Fruit fly (Drosophila melanogaster): ENCODE results near the gene CG17207.

CG17207 gene

DNA sequence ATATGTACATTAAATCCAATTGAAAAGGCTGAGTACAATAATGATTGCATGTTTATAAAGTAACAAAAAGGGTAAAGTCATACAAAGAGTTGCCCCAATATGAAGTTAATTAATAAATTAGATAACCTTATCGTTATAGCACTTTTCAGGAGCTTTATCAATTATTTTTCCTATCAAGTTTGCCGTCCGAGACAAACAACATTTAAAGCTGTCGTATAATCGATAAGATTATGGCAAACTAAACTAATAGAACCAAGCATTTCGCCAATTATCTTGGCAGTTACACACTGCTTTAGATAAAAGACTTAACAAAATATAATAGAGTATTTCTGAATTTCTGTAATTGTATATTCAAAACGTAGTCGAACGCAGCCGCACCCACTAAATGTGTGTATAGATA, 33.8 kb downstream of the CG17207 start:
- TF ChIP-seq sage (GFP tag; optimal IDR thresholded peaks at IDR 0.05): no peak
- no peak for TF ChIP-seq Vsx2 (GFP tag; optimal IDR thresholded peaks at IDR 0.05; ENCODE audit: partially characterized antibody)
- TF ChIP-seq fru (GFP tag; optimal IDR thresholded peaks at IDR 0.05): no peak
- no peak for TF ChIP-seq HLH106 (tag; optimal IDR thresholded peaks at IDR 0.05)
- TF ChIP-seq Mio (GFP tag; optimal IDR thresholded peaks at IDR 0.05): no peak
- TF ChIP-seq OdsH (GFP tag; optimal IDR thresholded peaks at IDR 0.05): no peak
- no peak for TF ChIP-seq N (GFP tag; optimal IDR thresholded peaks at IDR 0.05)
- no peak for TF ChIP-seq CG9705 (GFP tag; optimal IDR thresholded peaks at IDR 0.05)
- TF ChIP-seq rgr (GFP tag; optimal IDR thresholded peaks at IDR 0.05): no peak
- no peak for TF ChIP-seq Jra (GFP tag; optimal IDR thresholded peaks at IDR 0.05)
- TF ChIP-seq usp (GFP tag; optimal IDR thresholded peaks at IDR 0.05): no peak
- TF ChIP-seq Hnf4 (GFP tag; optimal IDR thresholded peaks at IDR 0.05): no peak

dm6 chr3R:12402935-12403334, 36.0 kb downstream of the CG17207 start:
- peak; percentile 88 for TF ChIP-seq dsf (GFP tag; optimal IDR thresholded peaks at IDR 0.05; ENCODE audit: borderline replicate concordance)
- no peak for TF ChIP-seq CrebA (GFP tag; optimal IDR thresholded peaks at IDR 0.05; ENCODE audit: borderline replicate concordance)
- TF ChIP-seq OdsH (GFP tag; optimal IDR thresholded peaks at IDR 0.05): peak; percentile 95
- TF ChIP-seq dl (GFP tag; optimal IDR thresholded peaks at IDR 0.05; ENCODE audit: insufficient read depth in 1 of 2, partially characterized antibody in 2 of 2): no peak
- TF ChIP-seq foxo (GFP tag; optimal IDR thresholded peaks at IDR 0.05): peak; percentile 89 to 96
- peak; percentile 86 for TF ChIP-seq woc (GFP tag; optimal IDR thresholded peaks at IDR 0.05)
- peak; percentile 84 for TF ChIP-seq psq (GFP tag; optimal IDR thresholded peaks at IDR 0.05)
- TF ChIP-seq CG32264 (GFP tag; optimal IDR thresholded peaks at IDR 0.05): peak; percentile 94
- no peak for TF ChIP-seq Dif (GFP tag; optimal IDR thresholded peaks at IDR 0.05; ENCODE audit: partially characterized antibody)
- TF ChIP-seq ey (GFP tag; optimal IDR thresholded peaks at IDR 0.05): peak; percentile 89
- TF ChIP-seq N (GFP tag; optimal IDR thresholded peaks at IDR 0.05): no peak
- no peak for TF ChIP-seq lola (GFP tag; optimal IDR thresholded peaks at IDR 0.05)
- TF ChIP-seq Myc (optimal IDR thresholded peaks at IDR 0.05): no peak
- peak; percentile 90 for TF ChIP-seq Rel (GFP tag; optimal IDR thresholded peaks at IDR 0.05)
- peak; percentile 93 for TF ChIP-seq Rel (tag; optimal IDR thresholded peaks at IDR 0.05)
- peak; percentile 92 for TF ChIP-seq Hr83 (GFP tag; optimal IDR thresholded peaks at IDR 0.05; ENCODE audit: poor library complexity, severe bottlenecking)
- TF ChIP-seq CG9705 (GFP tag; optimal IDR thresholded peaks at IDR 0.05): peak; percentile 100
- TF ChIP-seq sage (GFP tag; optimal IDR thresholded peaks at IDR 0.05): peak; percentile 99
- TF ChIP-seq Sp1 (GFP tag; optimal IDR thresholded peaks at IDR 0.05): peak; percentile 99
- TF ChIP-seq tai (GFP tag; optimal IDR thresholded peaks at IDR 0.05): no peak
- peak; percentile 97 for TF ChIP-seq rgr (GFP tag; optimal IDR thresholded peaks at IDR 0.05)
- TF ChIP-seq HLH106 (tag; optimal IDR thresholded peaks at IDR 0.05): peak; percentile 98
- TF ChIP-seq dmrt93B (GFP tag; optimal IDR thresholded peaks at IDR 0.05): peak; percentile 99
- TF ChIP-seq Mio (GFP tag; optimal IDR thresholded peaks at IDR 0.05): peak; percentile 59
- TF ChIP-seq jim (GFP tag; optimal IDR thresholded peaks at IDR 0.05): no peak
- TF ChIP-seq Hr78 (GFP tag; optimal IDR thresholded peaks at IDR 0.05): no peak
- peak; percentile 99 for TF ChIP-seq h (GFP tag; optimal IDR thresholded peaks at IDR 0.05)
- TF ChIP-seq fru (GFP tag; optimal IDR thresholded peaks at IDR 0.05): peak; percentile 94
- peak; percentile 84 for TF ChIP-seq Jra (GFP tag; optimal IDR thresholded peaks at IDR 0.05)
- no peak for TF ChIP-seq Dfd (GFP tag; optimal IDR thresholded peaks at IDR 0.05)
- TF ChIP-seq GATAd (GFP tag; optimal IDR thresholded peaks at IDR 0.05): peak; percentile 36
- TF ChIP-seq usp (GFP tag; optimal IDR thresholded peaks at IDR 0.05): no peak
- TF ChIP-seq br (GFP tag; optimal IDR thresholded peaks at IDR 0.05): peak; percentile 95
- TF ChIP-seq Vsx2 (GFP tag; optimal IDR thresholded peaks at IDR 0.05; ENCODE audit: partially characterized antibody): no peak
- TF ChIP-seq brk (GFP tag; optimal IDR thresholded peaks at IDR 0.05): peak; percentile 95
- peak; percentile 94 for TF ChIP-seq Hnf4 (GFP tag; optimal IDR thresholded peaks at IDR 0.05)
- no peak for TF ChIP-seq pan (optimal IDR thresholded peaks at IDR 0.05)
- TF ChIP-seq sv (GFP tag; optimal IDR thresholded peaks at IDR 0.05): peak; percentile 94
- TF ChIP-seq Abd-B (GFP tag; optimal IDR thresholded peaks at IDR 0.05): no peak

Measured in whole organism, wandering third instar larva.